Fruit fly (Drosophila melanogaster) whole organism: ENCODE measurements around the gene Gpdh3.

Source experiments
- CG8478 ChIP-seq: fragments of >200 bp; optimal IDR thresholded peaks from 2 replicates; lab custom pipeline; 2018; ENCODE audit warnings: inconsistent platforms
- pan ChIP-seq: fragments of >200 bp; optimal IDR thresholded peaks from 2 replicates; lab custom pipeline; 2017
- psq ChIP-seq: fragments of >200 bp; optimal IDR thresholded peaks from 2 replicates; lab custom pipeline; 2017
- usp ChIP-seq: fragments of >200 bp; optimal IDR thresholded peaks from 2 replicates; lab custom pipeline; 2017; ENCODE audit warnings: missing biosample characterization, missing genetic modification characterization, mixed read lengths

dm6 chr3R:22389614-22390013 is 7.8 kb downstream of the Gpdh3 start, which contains the start of the genes CAH8 and CG7059:
- TF ChIP-seq psq = no peak
- no peak for TF ChIP-seq pan (lab: Kevin White, UChicago)
- no peak for TF ChIP-seq usp (GFP tag; lab: Kevin White, UChicago)
- TF ChIP-seq CG8478 (lab: Kevin White, UChicago) = no peak
